Fruit fly (Drosophila melanogaster): ENCODE measurements around the gene BBS8.

Gene BBS8

dm6 chr2L:412931-413330 is 9.7 kb upstream of the BBS8 start (continued):
- no peak for TF ChIP-seq CG2202 (tag; optimal IDR thresholded peaks at IDR 0.05)
- no peak for TF ChIP-seq dmrt99B (tag; optimal IDR thresholded peaks at IDR 0.05)
- no peak for TF ChIP-seq Antp (GFP tag; optimal IDR thresholded peaks at IDR 0.05)
- no peak for TF ChIP-seq CHES-1-like (GFP tag; optimal IDR thresholded peaks at IDR 0.05)
- TF ChIP-seq CG11723 (GFP tag; optimal IDR thresholded peaks at IDR 0.05) = no peak
- TF ChIP-seq CG5245 (GFP tag; optimal IDR thresholded peaks at IDR 0.05) = no peak
- TF ChIP-seq al (GFP tag; IDR thresholded peaks at IDR 0.05) = peak; percentile 28; the same call in 1 of the 2 replicates
- TF ChIP-seq Fer3 (tag; optimal IDR thresholded peaks at IDR 0.05) = peak; percentile 38
- TF ChIP-seq tio (GFP tag; optimal IDR thresholded peaks at IDR 0.05) = no peak
- no peak for TF ChIP-seq CG14441 (GFP tag; IDR thresholded peaks at IDR 0.05)
- TF ChIP-seq zen2 (GFP tag; IDR thresholded peaks at IDR 0.05; ENCODE audit: partially characterized antibody) = no peak
- no peak for TF ChIP-seq GATAe (GFP tag; conservative IDR thresholded peaks at IDR 0.05)
- no peak for TF ChIP-seq CG3163 (GFP tag; optimal IDR thresholded peaks at IDR 0.05)
- no peak for TF ChIP-seq sr (GFP tag; IDR thresholded peaks at IDR 0.05)
- TF ChIP-seq Sox100B (GFP tag; optimal IDR thresholded peaks at IDR 0.05) = no peak
- TF ChIP-seq CG5180 (GFP tag; optimal IDR thresholded peaks at IDR 0.05) = no peak
- no peak for TF ChIP-seq kni (GFP tag; optimal IDR thresholded peaks at IDR 0.05)
- TF ChIP-seq CG10321 (GFP tag; IDR thresholded peaks at IDR 0.05) = no peak
- peak; percentile 54 for TF ChIP-seq CG13296 (GFP tag; optimal IDR thresholded peaks at IDR 0.05)
- TF ChIP-seq ham (GFP tag; IDR thresholded peaks at IDR 0.05) = no peak
- TF ChIP-seq gcm (GFP tag; optimal IDR thresholded peaks at IDR 0.05) = no peak
- no peak for TF ChIP-seq luna (GFP tag; optimal IDR thresholded peaks at IDR 0.05)
- no peak for TF ChIP-seq Oaz (GFP tag; IDR thresholded peaks at IDR 0.05)
- TF ChIP-seq ac (GFP tag; optimal IDR thresholded peaks at IDR 0.05) = no peak
- no peak for TF ChIP-seq caup (GFP tag; optimal IDR thresholded peaks at IDR 0.05; ENCODE audit: severe bottlenecking)
- TF ChIP-seq dan (GFP tag; IDR thresholded peaks at IDR 0.05) = no peak
- peak; percentile 38; the same call in 1 of the 2 replicates for TF ChIP-seq lmd (GFP tag; IDR thresholded peaks at IDR 0.05)
- TF ChIP-seq Atf-2 (GFP tag; optimal IDR thresholded peaks at IDR 0.05) = no peak
- TF ChIP-seq Stat92E (GFP tag; optimal IDR thresholded peaks at IDR 0.05) = no peak
- peak; percentile 14 for TF ChIP-seq HmgZ (tag; optimal IDR thresholded peaks at IDR 0.05)
- TF ChIP-seq CG12744 (GFP tag; optimal IDR thresholded peaks at IDR 0.05) = no peak
- TF ChIP-seq CG2116 (GFP tag; optimal IDR thresholded peaks at IDR 0.05) = no peak
- TF ChIP-seq Meics (GFP tag; optimal IDR thresholded peaks at IDR 0.05) = peak; percentile 27
- peak; percentile 30 for TF ChIP-seq lilli (GFP tag; optimal IDR thresholded peaks at IDR 0.05)
- no peak for TF ChIP-seq CG43689 (GFP tag; IDR thresholded peaks at IDR 0.05)
- TF ChIP-seq slou (GFP tag; optimal IDR thresholded peaks at IDR 0.05) = no peak
- TF ChIP-seq Hr78 (GFP tag; optimal IDR thresholded peaks at IDR 0.05) = no peak
- no peak for TF ChIP-seq Myb (GFP tag; optimal IDR thresholded peaks at IDR 0.05)
- no peak for TF ChIP-seq CG9437 (GFP tag; optimal IDR thresholded peaks at IDR 0.05)
- no peak for TF ChIP-seq h (optimal IDR thresholded peaks at IDR 0.05)
- no peak for TF ChIP-seq CG1792 (GFP tag; optimal IDR thresholded peaks at IDR 0.05)
- TF ChIP-seq vnd (GFP tag; IDR thresholded peaks at IDR 0.05; ENCODE audit: partially characterized antibody) = no peak
- TF ChIP-seq CG18764 (GFP tag; optimal IDR thresholded peaks at IDR 0.05) = no peak
- no peak for TF ChIP-seq hth (optimal IDR thresholded peaks at IDR 0.05)
- no peak for TF ChIP-seq tgo (GFP tag; IDR thresholded peaks at IDR 0.05)
- TF ChIP-seq Xrp1 (GFP tag; IDR thresholded peaks at IDR 0.05) = peak; percentile 10; the same call in 1 of the 2 replicates
- TF ChIP-seq Opbp (GFP tag; IDR thresholded peaks at IDR 0.05; ENCODE audit: partially characterized antibody) = no peak
- TF ChIP-seq slp2 (GFP tag; optimal IDR thresholded peaks at IDR 0.05) = no peak
- TF ChIP-seq bcd (GFP tag; optimal IDR thresholded peaks at IDR 0.05) = no peak
- no peak for TF ChIP-seq HLH54F (GFP tag; optimal IDR thresholded peaks at IDR 0.05)
- TF ChIP-seq Hey (tag; optimal IDR thresholded peaks at IDR 0.05) = no peak
- no peak for TF ChIP-seq CG4854 (GFP tag; optimal IDR thresholded peaks at IDR 0.05)
